Fruit fly (Drosophila melanogaster) whole organism, prepupa: ENCODE results near the gene CG34242.
A peak's percentile ranks its signal among the peaks of the same experiment; 100 is the strongest.

Experiments used
- Blimp-1 ChIP-seq: fragments of 200-800 bp; sonication (Bioruptor generic); optimal IDR thresholded peaks from 3 replicates; lab custom pipeline; 2017; ENCODE audit warnings: missing biosample characterization, missing genetic modification characterization, mild to moderate bottlenecking, moderate library complexity, missing genetic modification reagents
- CG10631 ChIP-seq: fragments of 200-800 bp; sonication (Bioruptor generic); optimal IDR thresholded peaks from 2 replicates; lab custom pipeline; 2016; ENCODE audit warnings: missing biosample characterization, missing genetic modification characterization
- CG11762 ChIP-seq: fragments of 200-800 bp; sonication (Bioruptor generic); optimal IDR thresholded peaks from 3 replicates; lab custom pipeline; 2016; ENCODE audit warnings: missing biosample characterization, missing genetic modification characterization; ENCODE audit not compliant: insufficient read depth
- CG16779 ChIP-seq: fragments of 200-800 bp; sonication (Bioruptor generic); optimal IDR thresholded peaks from 3 replicates; lab custom pipeline; 2017; ENCODE audit warnings: missing biosample characterization, mild to moderate bottlenecking, missing genetic modification characterization
- CG3032 ChIP-seq: fragments of 200-800 bp; optimal IDR thresholded peaks from 2 replicates; lab custom pipeline; 2019; ENCODE audit warnings: missing biosample characterization, mild to moderate bottlenecking, missing genetic modification characterization, moderate library complexity
- CG31627 ChIP-seq: fragments of 200-800 bp; sonication (Bioruptor generic); optimal IDR thresholded peaks from 3 replicates; lab custom pipeline; 2016; ENCODE audit warnings: missing biosample characterization, missing genetic modification characterization
- CG32006 ChIP-seq: fragments of 200-800 bp; sonication (Bioruptor generic); optimal IDR thresholded peaks from 3 replicates; lab custom pipeline; 2017; ENCODE audit warnings: missing biosample characterization, mild to moderate bottlenecking, missing genetic modification characterization
- CG34406 ChIP-seq: fragments of 200-800 bp; sonication (Bioruptor generic); optimal IDR thresholded peaks from 3 replicates; lab custom pipeline; 2016; ENCODE audit warnings: missing biosample characterization, missing genetic modification characterization
- CG3919 ChIP-seq: fragments of 200-800 bp; sonication (Bioruptor generic); optimal IDR thresholded peaks from 3 replicates; lab custom pipeline; 2016; ENCODE audit warnings: missing biosample characterization, missing genetic modification characterization
- CG6163 ChIP-seq: fragments of 200-800 bp; sonication (Bioruptor generic); IDR thresholded peaks from 3 replicates; pipeline ENCODE4 v1.3.6; 2022; ENCODE audit warnings: missing biosample characterization, missing genetic modification characterization
- CG6792 ChIP-seq: fragments of 200-800 bp; sonication (Bioruptor generic); optimal IDR thresholded peaks from 3 replicates; lab custom pipeline; 2016; ENCODE audit warnings: missing biosample characterization, missing genetic modification characterization
- CG6854 ChIP-seq: fragments of 200-800 bp; sonication (Bioruptor generic); optimal IDR thresholded peaks from 2 replicates; lab custom pipeline; 2017; ENCODE audit warnings: missing biosample characterization, mild to moderate bottlenecking, missing genetic modification characterization
- CG8119 ChIP-seq: fragments of 200-800 bp; sonication (Bioruptor generic); IDR thresholded peaks from 3 replicates; pipeline ENCODE4 v1.3.6; 2022; ENCODE audit warnings: missing biosample characterization, missing genetic modification characterization
- CG9139 ChIP-seq: fragments of 200-800 bp; sonication (Bioruptor generic); optimal IDR thresholded peaks from 3 replicates; lab custom pipeline; 2017; ENCODE audit warnings: missing biosample characterization, mild to moderate bottlenecking, missing genetic modification characterization
- Ets96B ChIP-seq: fragments of 200-800 bp; optimal IDR thresholded peaks from 2 replicates; lab custom pipeline; 2019; ENCODE audit warnings: missing biosample characterization, mild to moderate bottlenecking, missing genetic modification characterization, moderate library complexity
- Gug ChIP-seq: fragments of 200-800 bp; sonication (Bioruptor generic); IDR thresholded peaks from 2 replicates; pipeline ENCODE4 v1.3.6; 2022; ENCODE audit warnings: missing biosample characterization, missing genetic modification characterization
- Hr39 ChIP-seq: fragments of 200-800 bp; sonication (Bioruptor generic); optimal IDR thresholded peaks from 2 replicates; lab custom pipeline; 2016; ENCODE audit warnings: missing biosample characterization, missing genetic modification characterization
- Hr4 ChIP-seq: fragments of 200-800 bp; sonication (Bioruptor generic); optimal IDR thresholded peaks from 3 replicates; lab custom pipeline; 2016; ENCODE audit warnings: missing biosample characterization, missing genetic modification characterization
- Sox102F ChIP-seq: fragments of 200-800 bp; sonication (Bioruptor generic); optimal IDR thresholded peaks from 2 replicates; lab custom pipeline; 2016; ENCODE audit warnings: missing biosample characterization, mild to moderate bottlenecking, missing genetic modification characterization
- Sox14 ChIP-seq: fragments of 200-800 bp; sonication (Bioruptor generic); optimal IDR thresholded peaks from 3 replicates; lab custom pipeline; 2016; ENCODE audit warnings: missing biosample characterization, missing genetic modification characterization
- Sox15 ChIP-seq: fragments of 200-800 bp; sonication (Bioruptor generic); optimal IDR thresholded peaks from 3 replicates; lab custom pipeline; 2016; ENCODE audit warnings: missing biosample characterization, missing genetic modification characterization
- acj6 ChIP-seq: fragments of 200-800 bp; sonication (Bioruptor generic); optimal IDR thresholded peaks from 3 replicates; lab custom pipeline; 2016; ENCODE audit warnings: missing biosample characterization, missing genetic modification characterization
- dac ChIP-seq: fragments of 200-800 bp; sonication (Bioruptor generic); optimal IDR thresholded peaks from 2 replicates; lab custom pipeline; 2017; ENCODE audit warnings: missing biosample characterization, mild to moderate bottlenecking, missing genetic modification characterization
- dsx ChIP-seq: fragments of 200-800 bp; optimal IDR thresholded peaks from 3 replicates; lab custom pipeline; 2019; ENCODE audit warnings: missing biosample characterization, mild to moderate bottlenecking, missing genetic modification characterization, moderate library complexity; ENCODE audit not compliant: poor library complexity, severe bottlenecking
- eg ChIP-seq: fragments of 200-800 bp; sonication (Bioruptor generic); IDR thresholded peaks from 3 replicates; pipeline ENCODE4 v1.3.6; 2022; ENCODE audit warnings: missing biosample characterization, missing genetic modification characterization
- fd59A ChIP-seq: fragments of 200-800 bp; sonication (Bioruptor generic); optimal IDR thresholded peaks from 2 replicates; lab custom pipeline; 2017; ENCODE audit warnings: missing biosample characterization, mild to moderate bottlenecking, missing genetic modification characterization, missing genetic modification reagents
- fd85E ChIP-seq: fragments of 200-800 bp; sonication (Bioruptor generic); optimal IDR thresholded peaks from 3 replicates; lab custom pipeline; 2016; ENCODE audit warnings: missing biosample characterization, missing genetic modification characterization
- fkh ChIP-seq: fragments of 200-800 bp; sonication (Bioruptor generic); optimal IDR thresholded peaks from 3 replicates; lab custom pipeline; 2017; ENCODE audit warnings: missing biosample characterization, mild to moderate bottlenecking, missing genetic modification characterization, moderate library complexity
- lz ChIP-seq: fragments of 200-800 bp; sonication (Bioruptor generic); optimal IDR thresholded peaks from 3 replicates; lab custom pipeline; 2016; ENCODE audit warnings: missing biosample characterization, missing genetic modification characterization
- net ChIP-seq: fragments of 200-800 bp; sonication (Bioruptor generic); optimal IDR thresholded peaks from 3 replicates; lab custom pipeline; 2016; ENCODE audit warnings: missing biosample characterization, missing genetic modification characterization
- spab ChIP-seq: fragments of 200-800 bp; sonication (Bioruptor generic); optimal IDR thresholded peaks from 2 replicates; lab custom pipeline; 2017; ENCODE audit warnings: missing biosample characterization, mild to moderate bottlenecking, missing genetic modification characterization, missing genetic modification reagents
- ss ChIP-seq, 2 experiments: fragments of 200-800 bp; sonication (Bioruptor generic); optimal IDR thresholded peaks; 2 replicates in 1 of 2; 3 replicates in 1 of 2; lab custom pipeline; 2017 to 2018; ENCODE audit warnings: mild to moderate bottlenecking in 2 of 2, missing biosample characterization in 2 of 2, missing genetic modification characterization in 2 of 2, moderate library complexity in 1 of 2
- svp ChIP-seq: fragments of 200-800 bp; sonication (Bioruptor generic); peaks from one replicate; lab custom pipeline; 2016; ENCODE audit warnings: missing biosample characterization, missing genetic modification characterization
- topi ChIP-seq: fragments of 200-800 bp; sonication (Bioruptor generic); optimal IDR thresholded peaks from 3 replicates; lab custom pipeline; 2016; ENCODE audit warnings: missing biosample characterization, missing genetic modification characterization
- vri ChIP-seq: fragments of 200-800 bp; sonication (Bioruptor generic); optimal IDR thresholded peaks from 3 replicates; lab custom pipeline; 2016; ENCODE audit warnings: missing biosample characterization, mild to moderate bottlenecking, missing genetic modification characterization

The CG34242 gene

dm6 chr3L:12515691-12516455 is 17.9 kb upstream of the CG34242 start (continued):
- TF ChIP-seq CG6854 (GFP tag; lab: Kevin White, UChicago) (peak; percentile 44), net (peak; percentile 54), CG9139 (GFP tag; lab: Kevin White, UChicago) (peak; percentile 84), svp (peak; percentile 95), Sox14 (GFP tag; lab: Kevin White, UChicago) (peak; percentile 16), fd59A (GFP tag; lab: Kevin White, UChicago) (peak; percentile 35), vri (GFP tag; lab: Kevin White, UChicago) (peak; percentile 53), CG3032 (tag; lab: Kevin White, UChicago) (peak; percentile 43), Sox102F (GFP tag; lab: Kevin White, UChicago) (no peak), acj6 (no peak), lz (GFP tag; lab: Kevin White, UChicago) (no peak), Hr39 (no peak), fd85E (GFP tag; lab: Kevin White, UChicago) (no peak), CG6163 (GFP tag; lab: Robert Waterston, UW) (peak; percentile 82), dac (GFP tag; lab: Kevin White, UChicago) (peak; percentile 55), CG16779 (tag; lab: Kevin White, UChicago) (peak; percentile 93), Ets96B (tag; lab: Kevin White, UChicago) (peak; percentile 73), Sox15 (GFP tag; lab: Kevin White, UChicago) (no peak), CG11762 (no peak), CG31627 (GFP tag; lab: Kevin White, UChicago) (no peak), CG10631 (GFP tag; lab: Kevin White, UChicago) (no peak), CG8119 (peak; percentile 90), CG3919 (GFP tag; lab: Kevin White, UChicago) (no peak), spab (GFP tag; lab: Kevin White, UChicago) (peak; percentile 77), CG6792 (GFP tag; lab: Kevin White, UChicago) (peak; percentile 1), Blimp-1 (GFP tag; lab: Kevin White, UChicago) (no peak)

dm6 chr3L:12517443-12518209 is 16.2 kb upstream of the CG34242 start:
- TF ChIP-seq svp (peak; percentile 58), lz (GFP tag; lab: Kevin White, UChicago) (no peak)

dm6 chr3L:12519315-12519714 is 14.5 kb upstream of the CG34242 start:
- TF ChIP-seq CG34406 (GFP tag; lab: Kevin White, UChicago) (no peak), ss (GFP tag; optimal IDR thresholded peaks at IDR 0.05; lab: Kevin White, UChicago) (no peak), vri (GFP tag; lab: Kevin White, UChicago) (peak; percentile 12), CG11762 (no peak), CG32006 (GFP tag; lab: Kevin White, UChicago) (no peak), Ets96B (tag; lab: Kevin White, UChicago) (no peak), CG10631 (GFP tag; lab: Kevin White, UChicago) (no peak), CG9139 (GFP tag; lab: Kevin White, UChicago) (no peak), eg (GFP tag; lab: Robert Waterston, UW) (no peak), Blimp-1 (GFP tag; lab: Kevin White, UChicago) (no peak), Hr4 (GFP tag; lab: Kevin White, UChicago) (no peak), dsx (GFP tag; lab: Kevin White, UChicago) (no peak), fkh (no peak), Gug (GFP tag; lab: Robert Waterston, UW) (no peak), svp (peak; percentile 85), topi (GFP tag; lab: Kevin White, UChicago) (no peak)
